Worm (Caenorhabditis elegans): ENCODE measurements around the gene unc-36.

unc-36 gene

DNA sequence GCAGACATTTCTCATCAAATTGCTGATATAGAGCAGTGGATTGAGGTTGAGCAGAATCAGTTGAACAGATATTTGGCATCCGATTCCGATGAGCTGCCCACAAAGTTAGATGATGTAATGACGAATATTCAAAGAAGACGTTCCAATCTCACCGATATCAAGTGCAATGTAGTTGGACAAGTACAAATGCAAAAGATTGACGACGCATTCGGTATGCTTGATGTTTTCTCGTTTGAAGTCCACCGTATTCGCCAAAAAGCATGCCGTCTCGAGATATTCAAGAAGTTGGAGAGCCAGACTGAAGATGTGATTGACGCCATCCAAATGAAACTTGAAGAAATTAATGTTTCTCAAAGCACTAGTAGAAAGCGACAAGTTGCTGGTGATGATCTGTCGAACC lies 15.9 kb downstream of the unc-36 start:
- TF ChIP-seq him-1 (tag; optimal IDR thresholded peaks at IDR 0.05) = no peak
- TF ChIP-seq dao-5 (tag; optimal IDR thresholded peaks at IDR 0.05) = no peak
- TF ChIP-seq W03F9.2 (tag; optimal IDR thresholded peaks at IDR 0.05) = no peak

ce11 chrIII:8182573-8182972 lies 18.4 kb downstream of the unc-36 start:
- TF ChIP-seq dao-5 (tag; optimal IDR thresholded peaks at IDR 0.05) (no peak), W03F9.2 (tag; optimal IDR thresholded peaks at IDR 0.05) (no peak), him-1 (tag; optimal IDR thresholded peaks at IDR 0.05) (no peak)

DNA sequence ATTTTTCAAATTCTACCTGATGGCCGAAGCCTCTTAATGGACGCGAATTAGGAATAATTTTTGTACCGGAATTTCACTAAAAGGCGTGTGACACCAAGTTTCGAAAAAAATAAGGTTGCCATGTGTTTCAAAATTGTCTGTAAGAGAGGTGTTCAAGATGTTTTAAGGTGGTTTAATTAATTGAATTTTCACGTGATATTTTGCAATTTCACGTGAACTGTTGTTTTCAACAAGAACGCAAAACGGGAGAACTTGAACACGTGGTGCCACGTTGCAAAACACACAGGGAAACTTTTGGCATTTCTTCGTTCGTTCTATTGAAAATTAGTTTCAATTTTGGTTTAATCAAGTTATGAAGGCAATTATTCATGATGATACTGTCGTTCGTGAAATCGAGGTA lies 19.4 kb downstream of the unc-36 start, which contains the start of gene spc-2:
spc-2 (plus strand) TSS at position 301 of the 400 bp plus-strand sequence.
- TF ChIP-seq him-1 (tag; optimal IDR thresholded peaks at IDR 0.05) (no peak), dao-5 (tag; optimal IDR thresholded peaks at IDR 0.05) (no peak), W03F9.2 (tag; optimal IDR thresholded peaks at IDR 0.05) (no peak)

DNA sequence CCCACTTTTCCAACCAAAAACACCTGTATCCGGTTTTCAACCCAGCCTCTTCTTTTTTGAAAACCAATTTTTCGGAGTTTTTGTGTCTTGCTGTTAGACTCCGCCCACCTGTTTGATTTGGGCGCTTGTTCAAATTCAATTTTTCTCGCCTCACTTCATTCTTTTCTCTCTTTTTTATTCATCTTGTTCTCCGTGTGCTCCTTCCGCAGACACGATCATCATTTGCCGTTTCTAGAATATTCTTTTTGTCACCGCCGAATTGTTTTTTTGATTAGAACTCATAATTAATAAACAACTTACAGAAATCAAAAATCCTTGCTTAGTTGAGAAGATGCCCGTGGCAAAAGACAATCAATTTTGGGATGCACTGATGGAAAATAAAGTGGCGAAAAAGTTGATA lies 22.1 kb downstream of the unc-36 start, which contains the start of gene C50C3.5:
C50C3.5 (plus strand) TSS at position 301 of the 400 bp plus-strand sequence.
- TF ChIP-seq W03F9.2 (tag; optimal IDR thresholded peaks at IDR 0.05) = no peak
- TF ChIP-seq dao-5 (tag; optimal IDR thresholded peaks at IDR 0.05) = no peak
- TF ChIP-seq him-1 (tag; optimal IDR thresholded peaks at IDR 0.05) = no peak

DNA sequence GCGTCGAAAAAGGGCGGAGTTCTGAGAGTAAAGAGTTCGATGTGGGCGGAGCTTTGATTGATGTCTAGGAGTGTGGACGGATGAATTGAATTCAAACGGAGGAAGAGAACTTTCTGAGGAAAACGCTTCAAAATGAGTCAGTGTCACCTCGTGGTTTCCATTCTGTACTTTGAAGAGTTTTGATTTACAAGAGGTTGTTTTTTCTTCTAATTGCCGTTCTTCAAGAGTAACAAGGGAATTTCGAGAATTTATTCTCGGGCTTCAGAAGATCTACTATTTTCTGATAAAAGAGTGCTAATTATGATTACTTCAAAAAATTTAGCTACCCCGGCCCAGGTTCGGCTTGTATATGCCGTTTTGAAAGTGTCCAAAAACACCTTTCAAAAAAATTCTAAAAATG lies 24.8 kb downstream of the unc-36 start, which contains the start of gene C50C3.12:
C50C3.12 (plus strand) TSS at position 301 of the 400 bp plus-strand sequence.
- TF ChIP-seq dao-5 (tag; optimal IDR thresholded peaks at IDR 0.05) (no peak), W03F9.2 (tag; optimal IDR thresholded peaks at IDR 0.05) (no peak), him-1 (tag; optimal IDR thresholded peaks at IDR 0.05) (no peak)

- TF ChIP-seq him-1 (tag; optimal IDR thresholded peaks at IDR 0.05) (no peak), dao-5 (tag; optimal IDR thresholded peaks at IDR 0.05) (no peak), W03F9.2 (tag; optimal IDR thresholded peaks at IDR 0.05) (no peak)
Observed at ce11 chrIII:8175263-8175662, 25.8 kb downstream of the unc-36 start.

DNA sequence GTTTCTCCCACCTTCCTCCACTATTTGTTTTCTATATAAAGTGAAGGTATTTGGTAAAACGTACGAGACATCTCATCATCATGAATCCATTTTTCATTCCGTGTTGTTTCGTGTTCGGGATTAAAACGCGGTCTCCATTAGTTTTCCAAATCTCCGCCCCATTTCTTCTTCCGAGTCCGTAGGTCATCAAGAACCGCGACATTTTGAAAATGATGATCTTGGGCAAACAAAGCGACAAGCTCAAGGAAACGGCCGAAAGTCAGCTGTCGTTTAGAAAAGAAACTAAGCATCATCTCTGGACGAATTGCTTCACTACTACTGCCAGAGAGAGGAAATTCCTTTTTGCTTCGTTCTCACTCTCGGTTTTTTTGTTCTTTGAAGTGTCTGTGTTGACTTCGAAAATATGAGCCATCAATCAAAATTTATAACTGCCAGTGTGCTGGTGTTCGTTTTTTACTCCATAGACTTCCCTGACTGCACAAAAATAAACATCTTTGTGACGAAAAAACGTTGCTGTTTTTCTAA lies 28.3 kb downstream of the unc-36 start:
- TF ChIP-seq him-1 (tag; optimal IDR thresholded peaks at IDR 0.05) = no peak
- no peak for TF ChIP-seq W03F9.2 (tag; optimal IDR thresholded peaks at IDR 0.05)
- no peak for TF ChIP-seq dao-5 (tag; optimal IDR thresholded peaks at IDR 0.05)

ce11 chrIII:8164771-8165170 lies 36.2 kb downstream of the unc-36 start:
- TF ChIP-seq dao-5 (tag; optimal IDR thresholded peaks at IDR 0.05) (no peak), him-1 (tag; optimal IDR thresholded peaks at IDR 0.05) (no peak), W03F9.2 (tag; optimal IDR thresholded peaks at IDR 0.05) (no peak)

- TF ChIP-seq dao-5 (tag; optimal IDR thresholded peaks at IDR 0.05) (no peak), him-1 (tag; optimal IDR thresholded peaks at IDR 0.05) (peak; percentile 45), W03F9.2 (tag; optimal IDR thresholded peaks at IDR 0.05) (peak; percentile 92)
Observed at ce11 chrIII:8163788-8164423, 37.1 kb downstream of the unc-36 start, which contains the start of gene prp-8. prp-8 (plus strand) TSS chrIII:8164373.

- TF ChIP-seq him-1 (tag; optimal IDR thresholded peaks at IDR 0.05) (no peak), dao-5 (tag; optimal IDR thresholded peaks at IDR 0.05) (no peak), W03F9.2 (tag; optimal IDR thresholded peaks at IDR 0.05) (no peak)
Observed at ce11 chrIII:8163283-8163682, 37.7 kb downstream of the unc-36 start, which contains the start of gene bath-42. bath-42 (minus strand) TSS chrIII:8163383.

- TF ChIP-seq dao-5 (tag; optimal IDR thresholded peaks at IDR 0.05) = no peak
- TF ChIP-seq him-1 (tag; optimal IDR thresholded peaks at IDR 0.05) = no peak
- no peak for TF ChIP-seq W03F9.2 (tag; optimal IDR thresholded peaks at IDR 0.05)
Observed at ce11 chrIII:8161238-8161637, 39.8 kb downstream of the unc-36 start, which contains the start of gene inpp-5K. inpp-5K (minus strand) TSS chrIII:8161338.

ce11 chrIII:8158140-8158786 lies 42.8 kb downstream of the unc-36 start, which contains the start of gene atg-13:
atg-13 (minus strand) TSS chrIII:8158190.
- TF ChIP-seq W03F9.2 (tag; optimal IDR thresholded peaks at IDR 0.05) (no peak), him-1 (tag; optimal IDR thresholded peaks at IDR 0.05) (no peak), dao-5 (tag; optimal IDR thresholded peaks at IDR 0.05) (no peak)

DNA sequence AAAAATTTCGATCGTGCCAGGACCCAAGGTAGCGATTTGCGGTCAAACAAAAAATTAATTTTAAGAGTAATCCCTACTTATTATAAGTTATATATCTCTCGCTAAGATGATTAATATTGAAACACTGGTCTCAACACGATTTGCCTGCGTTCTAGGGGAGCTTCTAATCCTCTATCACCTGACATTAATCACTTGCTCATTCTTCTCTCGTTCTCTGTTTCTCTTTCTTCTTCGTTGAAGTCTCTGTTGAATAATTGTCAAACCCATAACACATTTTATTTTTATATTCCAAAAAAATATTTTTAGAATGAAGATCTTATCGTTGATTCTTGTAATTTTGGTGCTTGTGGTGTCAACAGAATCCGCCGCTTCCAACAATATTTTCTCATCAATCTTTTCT lies 45.9 kb downstream of the unc-36 start, which contains the start of gene D2007.1:
D2007.1 (plus strand) TSS at position 301 of the 400 bp plus-strand sequence.
- no peak for TF ChIP-seq him-1 (tag; optimal IDR thresholded peaks at IDR 0.05)

DNA sequence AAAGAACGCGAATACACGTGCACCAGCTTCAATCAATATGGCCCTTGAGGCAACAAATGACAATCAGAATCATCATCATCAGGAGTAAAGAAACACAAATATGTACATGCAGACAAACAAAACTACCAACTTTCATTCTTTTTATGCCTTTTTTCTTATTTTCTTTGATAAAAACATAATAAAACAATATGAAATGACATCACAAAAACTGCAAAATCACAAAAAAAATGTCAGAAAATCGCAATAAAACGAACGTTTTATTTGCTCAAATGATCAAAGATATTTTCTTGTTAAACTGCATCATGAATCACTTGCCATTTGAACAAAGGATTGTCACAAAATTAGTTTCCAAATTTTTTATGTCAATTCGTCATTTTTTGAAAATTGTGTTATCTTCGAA lies 46.6 kb downstream of the unc-36 start:
- TF ChIP-seq him-1 (tag; optimal IDR thresholded peaks at IDR 0.05) (no peak), W03F9.2 (tag; optimal IDR thresholded peaks at IDR 0.05) (no peak), dao-5 (tag; optimal IDR thresholded peaks at IDR 0.05) (no peak)

Measured in whole organism, L4/young adult.